Worm (Caenorhabditis elegans) whole organism, L2 larva: Measurements from ENCODE around the gene zhit-1.

Source experiments
- F13H6.1 ChIP-seq: sonication (generic microtip); optimal IDR thresholded peaks from 2 replicates; lab custom pipeline; 2016; ENCODE audit warnings: missing genetic modification characterization, missing compliant biosample characterization
- lin-13 ChIP-seq: fragments of 150-350 bp; optimal IDR thresholded peaks from 2 replicates; lab custom pipeline; 2014; ENCODE audit warnings: missing biosample characterization, missing genetic modification reagents, missing genetic modification characterization
- unc-62 ChIP-seq: fragments of 150-350 bp; optimal IDR thresholded peaks from 2 replicates; lab custom pipeline; 2014; ENCODE audit warnings: missing biosample characterization, missing genetic modification reagents, missing genetic modification characterization
- zag-1 ChIP-seq: fragments of 150-350 bp; optimal IDR thresholded peaks from 2 replicates; lab custom pipeline; 2014; ENCODE audit warnings: missing biosample characterization, missing genetic modification characterization
- ztf-11 ChIP-seq: sonication (generic microtip); optimal IDR thresholded peaks from 2 replicates; lab custom pipeline; 2017; ENCODE audit warnings: missing biosample characterization, missing genetic modification characterization

ce11 chrV:5584833-5585232, 11.5 kb downstream of the zhit-1 start, which contains the start of gene CD4.11:
- TF ChIP-seq lin-13 (GFP tag; lab: Kevin White, UChicago): no peak
- no peak for TF ChIP-seq F13H6.1 (tag; lab: Kevin White, UChicago)
- no peak for TF ChIP-seq ztf-11
- no peak for TF ChIP-seq zag-1 (tag; lab: Kevin White, UChicago)
- no peak for TF ChIP-seq unc-62 (GFP tag; lab: Kevin White, UChicago)
